Fruit fly (Drosophila melanogaster): ENCODE results near the gene Nlp.

Gene Nlp

DNA sequence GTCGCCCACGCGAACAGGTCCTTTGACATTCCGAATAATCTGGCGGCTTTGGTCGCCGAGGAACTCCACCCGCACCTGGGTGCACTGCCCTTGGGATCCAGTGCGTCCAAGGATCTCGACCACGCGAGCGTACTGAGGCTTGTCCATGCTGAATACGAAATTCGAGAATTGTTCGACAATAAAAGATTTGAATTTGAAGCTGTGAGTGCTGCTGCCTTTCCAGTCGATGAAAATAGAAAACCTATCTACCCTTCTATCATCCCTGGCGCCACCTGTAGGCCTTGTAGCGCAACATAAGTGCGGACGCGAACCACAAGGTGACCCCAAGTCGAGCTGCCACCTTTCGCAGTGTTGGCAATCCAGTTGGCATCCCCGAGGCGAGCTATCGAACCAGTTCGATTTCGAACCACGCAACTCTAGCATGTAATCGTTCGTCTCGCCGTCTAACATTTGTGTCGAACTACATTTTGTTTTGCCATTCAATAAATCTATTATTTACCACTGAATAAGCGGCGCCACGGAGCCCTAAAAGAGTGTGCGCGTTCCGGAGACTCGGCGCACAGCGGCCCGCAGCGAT lies 18.0 kb downstream of the Nlp start, which contains the start of the genes RpS28a and Axn (continued):
- no peak for TF ChIP-seq Fer1 (GFP tag; optimal IDR thresholded peaks at IDR 0.05)
- TF ChIP-seq Ravus (GFP tag; IDR thresholded peaks at IDR 0.05): no peak
- TF ChIP-seq sug (tag; optimal IDR thresholded peaks at IDR 0.05): no peak
- no peak for TF ChIP-seq ab (GFP tag; optimal IDR thresholded peaks at IDR 0.05)
- TF ChIP-seq Xbp1 (GFP tag; optimal IDR thresholded peaks at IDR 0.05): peak; percentile 43
- no peak for TF ChIP-seq Rx (GFP tag; IDR thresholded peaks at IDR 0.05)
- TF ChIP-seq pita (GFP tag; optimal IDR thresholded peaks at IDR 0.05): peak; percentile 85
- TF ChIP-seq Hr3 (GFP tag; optimal IDR thresholded peaks at IDR 0.05): no peak
- TF ChIP-seq CG13123 (GFP tag; optimal IDR thresholded peaks at IDR 0.05): no peak
- TF ChIP-seq otp (GFP tag; IDR thresholded peaks at IDR 0.05): no peak
- no peak for TF ChIP-seq CG7928 (GFP tag; optimal IDR thresholded peaks at IDR 0.05)
- no peak for TF ChIP-seq danr (GFP tag; IDR thresholded peaks at IDR 0.05)
- no peak for TF ChIP-seq CG2889 (GFP tag; IDR thresholded peaks at IDR 0.05)
- peak; percentile 86 for TF ChIP-seq CG6254 (GFP tag; optimal IDR thresholded peaks at IDR 0.05)
- TF ChIP-seq aop (GFP tag; IDR thresholded peaks at IDR 0.05): no peak
- peak; percentile 73; the same call in 2 of the 3 replicates for TF ChIP-seq CG11456 (GFP tag; IDR thresholded peaks at IDR 0.05)
- no peak for TF ChIP-seq CG8388 (GFP tag; optimal IDR thresholded peaks at IDR 0.05)
- no peak for TF ChIP-seq CG18476 (GFP tag; optimal IDR thresholded peaks at IDR 0.05)
- TF ChIP-seq lab (GFP tag; optimal IDR thresholded peaks at IDR 0.05): no peak
- TF ChIP-seq CG10267 (tag; optimal IDR thresholded peaks at IDR 0.05): peak; percentile 7
- TF ChIP-seq HLHmδ (GFP tag; optimal IDR thresholded peaks at IDR 0.05): peak; percentile 64
- no peak; the same call in 1 of the 3 replicates for TF ChIP-seq hb (GFP tag; IDR thresholded peaks at IDR 0.05; ENCODE audit: partially characterized antibody)
- no peak for TF ChIP-seq NC2α (GFP tag; optimal IDR thresholded peaks at IDR 0.05)
- no peak for TF ChIP-seq sr (GFP tag; IDR thresholded peaks at IDR 0.05)
- no peak for TF ChIP-seq cato (GFP tag; optimal IDR thresholded peaks at IDR 0.05; ENCODE audit: borderline replicate concordance)
- no peak for TF ChIP-seq Hey (tag; optimal IDR thresholded peaks at IDR 0.05)
- TF ChIP-seq CG8290 (GFP tag; optimal IDR thresholded peaks at IDR 0.05): peak; percentile 18
- no peak for TF ChIP-seq CG8290 (tag; optimal IDR thresholded peaks at IDR 0.05)
- TF ChIP-seq kay (GFP tag; optimal IDR thresholded peaks at IDR 0.05): no peak
- TF ChIP-seq NK7.1 (GFP tag; optimal IDR thresholded peaks at IDR 0.05): no peak
- TF ChIP-seq CG11398 (GFP tag; optimal IDR thresholded peaks at IDR 0.05): no peak
- no peak; the same call in 2 of the 3 replicates for TF ChIP-seq so (GFP tag; IDR thresholded peaks at IDR 0.05)
- TF ChIP-seq bowl (GFP tag; IDR thresholded peaks at IDR 0.05): no peak
- TF ChIP-seq Sry-δ (GFP tag; optimal IDR thresholded peaks at IDR 0.05): peak; percentile 76
- TF ChIP-seq CG15601 (tag; optimal IDR thresholded peaks at IDR 0.05): peak; percentile 81
- TF ChIP-seq Optix (GFP tag; IDR thresholded peaks at IDR 0.05): no peak; the same call in 2 of the 3 replicates
- TF ChIP-seq chinmo (GFP tag; IDR thresholded peaks at IDR 0.05; ENCODE audit: partially characterized antibody): no peak
- TF ChIP-seq jing (GFP tag; optimal IDR thresholded peaks at IDR 0.05): no peak
- TF ChIP-seq lov (optimal IDR thresholded peaks at IDR 0.05): no peak
- TF ChIP-seq lov (GFP tag; IDR thresholded peaks at IDR 0.05): no peak
- peak; percentile 18 for TF ChIP-seq bab2 (GFP tag; optimal IDR thresholded peaks at IDR 0.05)
- TF ChIP-seq lola (GFP tag; optimal IDR thresholded peaks at IDR 0.05): no peak
- no peak for TF ChIP-seq pros (GFP tag; optimal IDR thresholded peaks at IDR 0.05)
- peak; percentile 81 for TF ChIP-seq D (optimal IDR thresholded peaks at IDR 0.05)
- TF ChIP-seq D (GFP tag; optimal IDR thresholded peaks at IDR 0.05): no peak
- peak; percentile 24 for TF ChIP-seq mam (GFP tag; optimal IDR thresholded peaks at IDR 0.05)
- no peak for TF ChIP-seq CG18011 (GFP tag; optimal IDR thresholded peaks at IDR 0.05)
- no peak for TF ChIP-seq disco-r (GFP tag; optimal IDR thresholded peaks at IDR 0.05)
- no peak for TF ChIP-seq CG17385 (GFP tag; optimal IDR thresholded peaks at IDR 0.05)
- TF ChIP-seq CG9876 (GFP tag; optimal IDR thresholded peaks at IDR 0.05): no peak
- no peak for TF ChIP-seq Six4 (GFP tag; optimal IDR thresholded peaks at IDR 0.05)
- TF ChIP-seq jigr1 (GFP tag; IDR thresholded peaks at IDR 0.05): no peak

All from whole organism, embryonic.